Fruit fly (Drosophila melanogaster) whole organism, embryonic: Measurements from ENCODE around the gene CG6398.

Experiments used
- Adf1 ChIP-seq: fragments of 200-800 bp; sonication (Bioruptor generic); IDR thresholded peaks from 2 replicates; pipeline ENCODE4 v1.3.6; 2022; ENCODE audit warnings: missing biosample characterization, missing genetic modification characterization
- CG10147 ChIP-seq: fragments of 200-800 bp; sonication (Bioruptor generic); optimal IDR thresholded peaks from 2 replicates; lab custom pipeline; 2019; ENCODE audit warnings: missing biosample characterization, mild to moderate bottlenecking, missing genetic modification characterization, moderate library complexity
- CG10366 ChIP-seq: fragments of 200-800 bp; sonication (Bioruptor generic); IDR thresholded peaks from 2 replicates; pipeline ENCODE4 v1.3.6; 2022; ENCODE audit warnings: missing biosample characterization, missing genetic modification characterization
- CG10462 ChIP-seq: fragments of 200-800 bp; sonication (Bioruptor generic); optimal IDR thresholded peaks from 2 replicates; lab custom pipeline; 2016; ENCODE audit warnings: missing biosample characterization, missing genetic modification characterization
- CG10543 ChIP-seq: fragments of 200-800 bp; sonication (Bioruptor generic); optimal IDR thresholded peaks from 3 replicates; lab custom pipeline; 2017; ENCODE audit warnings: missing biosample characterization, mild to moderate bottlenecking, missing genetic modification characterization, moderate library complexity
- CG11560 ChIP-seq: fragments of 200-800 bp; sonication (Bioruptor generic); IDR thresholded peaks from 3 replicates; pipeline ENCODE4 v1.3.6; 2022; ENCODE audit warnings: missing biosample characterization, missing genetic modification characterization
- CG12391 ChIP-seq: fragments of 200-800 bp; sonication (Bioruptor generic); optimal IDR thresholded peaks from 3 replicates; lab custom pipeline; 2018; ENCODE audit warnings: missing biosample characterization, mild to moderate bottlenecking, missing genetic modification characterization, moderate library complexity
- CG12659 ChIP-seq: fragments of 200-800 bp; sonication (Bioruptor generic); optimal IDR thresholded peaks from 3 replicates; lab custom pipeline; 2017; ENCODE audit warnings: mild to moderate bottlenecking, missing biosample characterization, missing genetic modification reagents, missing genetic modification characterization
- CG13287 ChIP-seq: fragments of 200-800 bp; sonication (Bioruptor generic); IDR thresholded peaks from 2 replicates; pipeline ENCODE4 v1.3.6; 2022; ENCODE audit warnings: missing biosample characterization, missing genetic modification characterization; ENCODE audit not compliant: partially characterized antibody
- CG15479 ChIP-seq: fragments of 200-800 bp; sonication (Bioruptor generic); optimal IDR thresholded peaks from 3 replicates; lab custom pipeline; 2019; ENCODE audit warnings: missing biosample characterization, mild to moderate bottlenecking, missing genetic modification characterization, moderate library complexity
- CG17568 ChIP-seq: fragments of 200-800 bp; sonication (Bioruptor generic); optimal IDR thresholded peaks from 2 replicates; lab custom pipeline; 2018; ENCODE audit warnings: missing biosample characterization, mild to moderate bottlenecking, missing genetic modification characterization, moderate library complexity
- CG18262 ChIP-seq: fragments of 200-800 bp; optimal IDR thresholded peaks from 3 replicates; lab custom pipeline; 2019; ENCODE audit warnings: missing biosample characterization, mild to moderate bottlenecking, missing genetic modification characterization, moderate library complexity
- CG34224 ChIP-seq: fragments of 200-800 bp; sonication (Bioruptor generic); IDR thresholded peaks from 3 replicates; pipeline ENCODE4 v1.3.6; 2022; ENCODE audit warnings: missing biosample characterization, missing genetic modification characterization; ENCODE audit not compliant: partially characterized antibody
- CG4328 ChIP-seq: fragments of 200-800 bp; sonication (Bioruptor generic); optimal IDR thresholded peaks from 3 replicates; lab custom pipeline; 2017; ENCODE audit warnings: missing biosample characterization, missing genetic modification reagents, missing genetic modification characterization
- CG5245 ChIP-seq: fragments of 200-800 bp; sonication (Bioruptor generic); optimal IDR thresholded peaks from 3 replicates; lab custom pipeline; 2016; ENCODE audit warnings: missing biosample characterization, missing genetic modification characterization
- CG6689 ChIP-seq: fragments of 200-800 bp; sonication (Bioruptor generic); IDR thresholded peaks from 2 replicates; pipeline ENCODE4 v1.3.6; 2022; ENCODE audit warnings: missing biosample characterization, missing genetic modification characterization
- CG6791 ChIP-seq: fragments of 200-800 bp; sonication (Bioruptor generic); IDR thresholded peaks from 3 replicates; pipeline ENCODE4 v1.3.6; 2022; ENCODE audit warnings: missing biosample characterization, missing genetic modification characterization; ENCODE audit not compliant: partially characterized antibody
- CG7357 ChIP-seq: fragments of 200-800 bp; sonication (Bioruptor generic); IDR thresholded peaks from 3 replicates; pipeline ENCODE4 v1.3.6; 2022; ENCODE audit warnings: missing biosample characterization, missing genetic modification characterization
- CG7786 ChIP-seq: fragments of 200-800 bp; sonication (Bioruptor generic); optimal IDR thresholded peaks from 2 replicates; lab custom pipeline; 2016; ENCODE audit warnings: missing biosample characterization, missing genetic modification characterization
- CG7928 ChIP-seq: fragments of 200-800 bp; sonication (Bioruptor generic); optimal IDR thresholded peaks from 2 replicates; lab custom pipeline; 2017; ENCODE audit warnings: missing biosample characterization, mild to moderate bottlenecking, missing genetic modification characterization
- CG9876 ChIP-seq: fragments of 200-800 bp; sonication (Bioruptor generic); optimal IDR thresholded peaks from 2 replicates; lab custom pipeline; 2016; ENCODE audit warnings: missing biosample characterization, missing genetic modification characterization
- Camta ChIP-seq: fragments of 200-800 bp; sonication (Bioruptor generic); optimal IDR thresholded peaks from 2 replicates; lab custom pipeline; 2016; ENCODE audit warnings: missing biosample characterization, missing genetic modification characterization
- CoRest ChIP-seq: fragments of 200-800 bp; sonication (Bioruptor generic); optimal IDR thresholded peaks from 3 replicates; lab custom pipeline; 2018; ENCODE audit warnings: missing biosample characterization, mild to moderate bottlenecking, missing genetic modification characterization, moderate library complexity
- Dbx ChIP-seq: fragments of 200-800 bp; sonication (Bioruptor generic); IDR thresholded peaks from 3 replicates; pipeline ENCODE4 v1.3.6; 2022; ENCODE audit warnings: missing biosample characterization, missing genetic modification characterization
- ERR ChIP-seq: fragments of 200-800 bp; sonication (Bioruptor generic); optimal IDR thresholded peaks from 2 replicates; lab custom pipeline; 2016; ENCODE audit warnings: missing biosample characterization, missing genetic modification characterization
- HmgD ChIP-seq: fragments of 200-800 bp; sonication (Bioruptor generic); optimal IDR thresholded peaks from 3 replicates; lab custom pipeline; 2016; ENCODE audit warnings: missing biosample characterization, missing genetic modification characterization
- Hmr ChIP-seq: fragments of 200-800 bp; sonication (Bioruptor generic); optimal IDR thresholded peaks from 3 replicates; lab custom pipeline; 2017; ENCODE audit warnings: mild to moderate bottlenecking, missing biosample characterization, missing genetic modification reagents, missing genetic modification characterization
- NK7.1 ChIP-seq: fragments of 200-800 bp; sonication (Bioruptor generic); optimal IDR thresholded peaks from 3 replicates; lab custom pipeline; 2016; ENCODE audit warnings: missing biosample characterization, missing genetic modification characterization
- Ravus ChIP-seq: fragments of 200-800 bp; sonication (Bioruptor generic); IDR thresholded peaks from 2 replicates; pipeline ENCODE4 v1.3.6; 2022; ENCODE audit warnings: missing biosample characterization, missing genetic modification characterization
- al ChIP-seq: fragments of 200-800 bp; sonication (Bioruptor generic); IDR thresholded peaks from 2 replicates; pipeline ENCODE4 v1.3.6; 2022; ENCODE audit warnings: missing biosample characterization, missing genetic modification characterization
- aop ChIP-seq: fragments of 200-800 bp; sonication (Bioruptor generic); IDR thresholded peaks from 2 replicates; pipeline ENCODE4 v1.3.6; 2022; ENCODE audit warnings: missing biosample characterization, missing genetic modification characterization
- br ChIP-seq: fragments of >200 bp; optimal IDR thresholded peaks from 2 replicates; lab custom pipeline; 2017
- cad ChIP-seq: fragments of >200 bp; optimal IDR thresholded peaks from 2 replicates; lab custom pipeline; 2017; ENCODE audit warnings: missing biosample characterization, missing genetic modification characterization
- dati ChIP-seq: fragments of 200-800 bp; sonication (Bioruptor generic); IDR thresholded peaks from 2 replicates; pipeline ENCODE4 v1.3.6; 2022; ENCODE audit warnings: missing biosample characterization, missing genetic modification characterization
- eve ChIP-seq, 2 experiments: fragments of >200 bp; optimal IDR thresholded peaks; 2 replicates each; lab custom pipeline; 2017; ENCODE audit warnings: missing biosample characterization in 2 of 2, missing genetic modification characterization in 2 of 2
- ewg ChIP-seq: fragments of 200-800 bp; sonication (Bioruptor generic); optimal IDR thresholded peaks from 3 replicates; lab custom pipeline; 2017; ENCODE audit warnings: mild to moderate bottlenecking, missing biosample characterization, missing genetic modification reagents, missing genetic modification characterization
- fd3F ChIP-seq: fragments of 200-800 bp; sonication (Bioruptor generic); optimal IDR thresholded peaks from 2 replicates; lab custom pipeline; 2018; ENCODE audit warnings: missing biosample characterization, mild to moderate bottlenecking, missing genetic modification characterization, moderate library complexity
- fd64A ChIP-seq: fragments of 200-800 bp; sonication (Bioruptor generic); optimal IDR thresholded peaks from 3 replicates; lab custom pipeline; 2018; ENCODE audit warnings: missing biosample characterization, mild to moderate bottlenecking, missing genetic modification characterization
- jumu ChIP-seq: fragments of 200-800 bp; sonication (Bioruptor generic); optimal IDR thresholded peaks from 3 replicates; lab custom pipeline; 2016; ENCODE audit warnings: missing biosample characterization, missing genetic modification characterization
- klu ChIP-seq: fragments of 200-800 bp; sonication (Bioruptor generic); IDR thresholded peaks from 2 replicates; pipeline ENCODE4 v1.3.6; 2022; ENCODE audit warnings: missing biosample characterization, missing genetic modification characterization
- luna ChIP-seq: fragments of 200-800 bp; sonication (Bioruptor generic); optimal IDR thresholded peaks from 2 replicates; lab custom pipeline; 2016; ENCODE audit warnings: missing biosample characterization, missing genetic modification characterization
- onecut ChIP-seq: fragments of 200-800 bp; sonication (Bioruptor generic); IDR thresholded peaks from 2 replicates; pipeline ENCODE4 v1.3.6; 2022; ENCODE audit warnings: missing biosample characterization, missing genetic modification characterization
- org-1 ChIP-seq: fragments of 200-800 bp; sonication (Bioruptor generic); optimal IDR thresholded peaks from 2 replicates; lab custom pipeline; 2017; ENCODE audit warnings: missing biosample characterization, missing genetic modification characterization
- pros ChIP-seq: fragments of 200-800 bp; sonication (Bioruptor generic); optimal IDR thresholded peaks from 3 replicates; lab custom pipeline; 2019; ENCODE audit warnings: missing biosample characterization, mild to moderate bottlenecking, missing genetic modification characterization, moderate library complexity
- repo ChIP-seq: fragments of 200-800 bp; sonication (Bioruptor generic); optimal IDR thresholded peaks from 2 replicates; lab custom pipeline; 2016; ENCODE audit warnings: missing biosample characterization, missing genetic modification characterization
- row ChIP-seq: fragments of 200-800 bp; sonication (Bioruptor generic); IDR thresholded peaks from 3 replicates; pipeline ENCODE4 v1.3.6; 2022; ENCODE audit warnings: missing biosample characterization, missing genetic modification characterization
- sqz ChIP-seq: fragments of 200-800 bp; sonication (Bioruptor generic); optimal IDR thresholded peaks from 3 replicates; lab custom pipeline; 2018; ENCODE audit warnings: missing biosample characterization, mild to moderate bottlenecking, missing genetic modification characterization
- sr ChIP-seq: fragments of 200-800 bp; sonication (Bioruptor generic); IDR thresholded peaks from 3 replicates; pipeline ENCODE4 v1.3.6; 2022; ENCODE audit warnings: missing biosample characterization, missing genetic modification characterization
- tup ChIP-seq: fragments of 200-800 bp; sonication (Bioruptor generic); optimal IDR thresholded peaks from 2 replicates; lab custom pipeline; 2016; ENCODE audit warnings: missing biosample characterization, mild to moderate bottlenecking, missing genetic modification characterization, moderate library complexity
- zen ChIP-seq: fragments of 200-800 bp; sonication (Bioruptor generic); optimal IDR thresholded peaks from 3 replicates; lab custom pipeline; 2018; ENCODE audit warnings: missing biosample characterization, mild to moderate bottlenecking, missing genetic modification characterization, moderate library complexity

The CG6398 gene

DNA sequence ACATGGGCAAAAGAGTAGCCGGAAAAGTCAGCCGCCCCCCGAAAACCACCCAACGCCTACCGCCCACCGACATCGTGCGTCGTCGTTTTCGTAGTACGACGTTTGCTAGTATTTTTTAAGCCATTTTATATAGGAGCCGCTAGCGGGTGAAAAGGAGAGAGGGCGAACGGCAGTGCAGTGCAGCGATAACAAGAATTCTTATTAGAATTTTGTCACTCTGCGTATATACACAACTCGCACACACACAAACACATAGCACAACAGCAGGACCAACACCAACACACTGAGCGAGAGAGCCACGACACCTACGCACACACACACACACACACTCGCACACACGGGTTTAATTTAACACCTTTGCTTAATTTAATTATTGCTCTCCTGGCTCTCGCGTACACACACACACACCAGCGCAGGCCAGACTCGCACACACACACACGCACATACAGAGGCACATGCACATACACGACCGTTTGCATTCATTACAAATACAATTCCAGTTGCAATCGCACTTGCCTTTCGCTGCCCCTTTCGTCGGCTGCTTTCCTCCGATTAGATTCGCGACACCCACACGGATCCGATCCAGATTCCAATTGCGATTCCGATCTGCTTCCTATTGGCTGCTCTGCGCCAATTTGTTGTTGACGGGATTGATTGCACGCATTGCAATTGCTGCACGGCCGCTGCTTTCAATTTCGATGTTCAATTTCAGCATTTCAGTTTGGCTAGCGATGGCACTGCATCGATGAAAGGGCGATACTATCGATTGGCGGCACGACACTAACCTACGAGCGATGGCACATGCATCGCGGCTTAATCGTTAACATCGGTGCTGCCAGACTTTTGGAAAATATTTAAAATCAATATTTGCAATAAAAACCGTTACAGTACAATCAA lies 3.6 kb upstream of the CG6398 start, which contains the start of gene Socs16D (continued):
- TF ChIP-seq Dbx (GFP tag; lab: Robert Waterston, UW) (peak; percentile 76), CoRest (peak; percentile 69), ewg (GFP tag; lab: Kevin White, UChicago) (no peak), CG34224 (GFP tag; lab: Robert Waterston, UW) (peak; percentile 96), CG9876 (GFP tag; lab: Kevin White, UChicago) (peak; percentile 54), HmgD (GFP tag; lab: Kevin White, UChicago) (peak; percentile 42), CG10543 (GFP tag; lab: Kevin White, UChicago) (no peak), CG6689 (GFP tag; lab: Robert Waterston, UW) (0 out of 2 replicates have a peak, but pooled peaks have one; percentile 10), fd64A (GFP tag; lab: Kevin White, UChicago) (peak; percentile 18), Camta (peak; percentile 43), ERR (GFP tag; lab: Kevin White, UChicago) (peak; percentile 53), onecut (GFP tag; lab: Robert Waterston, UW) (peak; percentile 96), pros (no peak), CG7357 (GFP tag; lab: Robert Waterston, UW) (no peak), luna (peak; percentile 25), CG6791 (GFP tag; lab: Robert Waterston, UW) (peak; percentile 98), CG17568 (GFP tag; lab: Kevin White, UChicago) (no peak), CG10462 (GFP tag; lab: Kevin White, UChicago) (peak; percentile 13), CG10366 (GFP tag; lab: Robert Waterston, UW) (no peak), org-1 (no peak), al (GFP tag; lab: Robert Waterston, UW) (no peak), jumu (GFP tag; lab: Kevin White, UChicago) (peak; percentile 45), CG7786 (peak; percentile 40), zen (tag; lab: Kevin White, UChicago) (peak; percentile 62), eve (GFP tag; optimal IDR thresholded peaks at IDR 0.05; lab: Kevin White, UChicago) (no peak), Hmr (GFP tag; lab: Kevin White, UChicago) (peak; percentile 73), aop (GFP tag; lab: Robert Waterston, UW) (no peak), CG10147 (GFP tag; lab: Kevin White, UChicago) (peak; percentile 17), CG13287 (GFP tag; lab: Robert Waterston, UW) (peak; percentile 97), CG15479 (GFP tag; lab: Kevin White, UChicago) (peak; percentile 96), dati (GFP tag; lab: Robert Waterston, UW) (no peak), cad (GFP tag; lab: Kevin White, UChicago) (no peak), repo (GFP tag; lab: Kevin White, UChicago) (no peak), fd3F (GFP tag; lab: Kevin White, UChicago) (no peak), sqz (no peak), row (peak; percentile 66), CG11560 (tag; lab: Robert Waterston, UW) (peak; percentile 38; the same call in 1 of the 3 replicates), tup (no peak), CG18262 (tag; lab: Kevin White, UChicago) (no peak), CG4328 (GFP tag; lab: Kevin White, UChicago) (peak; percentile 24), CG7928 (GFP tag; lab: Kevin White, UChicago) (no peak), CG12659 (GFP tag; lab: Kevin White, UChicago) (peak; percentile 77), klu (GFP tag; lab: Robert Waterston, UW) (no peak), sr (GFP tag; lab: Robert Waterston, UW) (peak; percentile 59; the same call in 1 of the 3 replicates), CG12391 (tag; lab: Kevin White, UChicago) (peak; percentile 37), CG5245 (no peak), br (lab: Kevin White, UChicago) (no peak), Adf1 (GFP tag; lab: Robert Waterston, UW) (no peak), NK7.1 (no peak), Ravus (GFP tag; lab: Robert Waterston, UW) (no peak)
